Worm (Caenorhabditis elegans) whole organism, L2 larva: ENCODE measurements around the gene chst-1.

Experiments used
- ceh-82 ChIP-seq: fragments of 150-350 bp; optimal IDR thresholded peaks from 2 replicates; lab custom pipeline; 2014; ENCODE audit warnings: missing biosample characterization, missing genetic modification characterization
- elt-3 ChIP-seq: sonication (generic microtip); optimal IDR thresholded peaks from 2 replicates; lab custom pipeline; 2017; ENCODE audit warnings: missing biosample characterization, missing genetic modification characterization
- nhr-12 ChIP-seq: fragments of 150-350 bp; optimal IDR thresholded peaks from 2 replicates; lab custom pipeline; 2014; ENCODE audit warnings: missing biosample characterization, missing genetic modification characterization
- nhr-23 ChIP-seq: fragments of 150-350 bp; optimal IDR thresholded peaks from 2 replicates; lab custom pipeline; 2014; ENCODE audit warnings: missing biosample characterization, missing genetic modification reagents, missing genetic modification characterization
- nhr-237 ChIP-seq: fragments of 150-350 bp; optimal IDR thresholded peaks from 2 replicates; lab custom pipeline; 2014; ENCODE audit warnings: missing biosample characterization, missing genetic modification characterization
- nhr-25 ChIP-seq: fragments of 150-350 bp; sonication (generic microtip); optimal IDR thresholded peaks from 3 replicates; lab custom pipeline; 2014; ENCODE audit warnings: missing biosample characterization, missing genetic modification characterization
- nhr-77 ChIP-seq: fragments of 150-350 bp; optimal IDR thresholded peaks from 2 replicates; lab custom pipeline; 2014; ENCODE audit warnings: missing biosample characterization, missing genetic modification characterization
- snpc-4 ChIP-seq: fragments of 150-350 bp; optimal IDR thresholded peaks from 2 replicates; lab custom pipeline; 2014; ENCODE audit warnings: missing biosample characterization, missing genetic modification characterization
- unc-62 ChIP-seq: fragments of 150-350 bp; optimal IDR thresholded peaks from 2 replicates; lab custom pipeline; 2014; ENCODE audit warnings: missing biosample characterization, missing genetic modification reagents, missing genetic modification characterization

DNA sequence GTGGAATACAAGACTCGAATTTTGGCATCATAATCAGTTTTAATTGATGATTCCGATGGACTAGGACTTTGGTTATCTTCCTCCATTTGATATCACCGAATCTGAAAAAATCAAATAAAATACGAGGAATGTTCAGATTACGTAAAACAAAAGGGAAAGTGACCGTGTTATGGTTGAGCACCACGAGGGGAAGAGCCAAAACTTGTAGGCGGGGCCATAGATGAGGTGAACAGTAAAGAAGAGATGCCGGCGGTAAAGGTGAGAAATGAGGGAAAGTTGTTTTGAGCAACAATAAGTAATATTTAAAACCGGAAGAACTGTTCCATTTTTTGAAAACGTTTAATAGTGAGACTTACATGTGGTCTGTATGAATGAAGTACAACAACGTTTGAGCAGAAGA is 43.2 kb upstream of the chst-1 start, which contains the start of gene F10B5.3:
- TF ChIP-seq nhr-237 (tag; lab: Kevin White, UChicago) (no peak), nhr-77 (no peak), nhr-23 (tag; lab: Kevin White, UChicago) (no peak), snpc-4 (no peak), unc-62 (no peak), nhr-12 (tag; lab: Kevin White, UChicago) (no peak), ceh-82 (no peak), elt-3 (tag; lab: Kevin White, UChicago) (no peak), nhr-25 (no peak)
